Worm (Caenorhabditis elegans) whole organism, L4/young adult: ENCODE data around the gene srw-89.

Experiments used
- W03F9.2 ChIP-seq: fragments of 150-350 bp; optimal IDR thresholded peaks from 2 replicates; lab custom pipeline; 2014; ENCODE audit warnings: missing biosample characterization, missing genetic modification characterization
- dao-5 ChIP-seq: sonication (generic microtip); optimal IDR thresholded peaks from 2 replicates; lab custom pipeline; 2016; ENCODE audit warnings: missing genotype, missing genetic modification characterization, moderate library complexity, missing compliant biosample characterization
- him-1 ChIP-seq: sonication (generic microtip); optimal IDR thresholded peaks from 2 replicates; lab custom pipeline; 2016; ENCODE audit warnings: missing genotype, missing genetic modification reagents, missing genetic modification characterization, missing compliant biosample characterization

srw-89 gene

ce11 chrV:3985104-3985503 lies 31.8 kb upstream of the srw-89 start:
- TF ChIP-seq dao-5 (tag; lab: Kevin White, UChicago): no peak
- TF ChIP-seq him-1 (tag; lab: Kevin White, UChicago): no peak
- no peak for TF ChIP-seq W03F9.2 (tag; lab: Kevin White, UChicago)

ce11 chrV:3987616-3988015 lies 29.3 kb upstream of the srw-89 start, which contains the start of gene nlp-28:
Gene nlp-28 (plus strand): TSS chrV:3987900.
- TF ChIP-seq dao-5 (tag; lab: Kevin White, UChicago) (no peak), him-1 (tag; lab: Kevin White, UChicago) (no peak), W03F9.2 (tag; lab: Kevin White, UChicago) (no peak)

DNA sequence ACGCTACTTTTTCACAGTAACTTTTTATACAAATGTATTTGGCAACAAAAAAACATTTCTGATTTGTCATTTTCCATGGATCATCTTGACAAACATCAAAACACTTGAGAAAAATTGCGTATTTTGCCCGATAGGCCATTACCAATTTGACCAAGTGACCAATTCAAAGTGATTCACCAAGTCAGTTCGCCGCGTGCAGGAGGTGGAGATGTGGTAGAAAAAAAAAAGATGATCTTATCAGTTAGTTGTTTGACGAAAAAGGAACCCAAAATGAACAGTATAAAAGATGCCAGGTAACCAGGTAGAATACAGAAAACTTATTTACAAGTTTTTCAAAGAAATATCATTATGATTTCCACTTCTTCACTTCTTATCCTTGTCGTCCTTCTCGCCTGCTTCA lies 27.8 kb upstream of the srw-89 start, which contains the start of gene nlp-27:
Gene nlp-27 (plus strand): TSS at position 309 of the 400 bp plus-strand sequence.
- TF ChIP-seq him-1 (tag; lab: Kevin White, UChicago) (no peak), W03F9.2 (tag; lab: Kevin White, UChicago) (no peak), dao-5 (tag; lab: Kevin White, UChicago) (no peak)

- TF ChIP-seq him-1 (tag; lab: Kevin White, UChicago): no peak
- no peak for TF ChIP-seq W03F9.2 (tag; lab: Kevin White, UChicago)
- no peak for TF ChIP-seq dao-5 (tag; lab: Kevin White, UChicago)
Observed at ce11 chrV:3992334-3992733, 24.5 kb upstream of the srw-89 start.

ce11 chrV:3994048-3994447 lies 22.8 kb upstream of the srw-89 start, which contains the start of gene K09D9.9:
Gene K09D9.9 (minus strand): TSS chrV:3994148.
- TF ChIP-seq him-1 (tag; lab: Kevin White, UChicago) (no peak), dao-5 (tag; lab: Kevin White, UChicago) (no peak), W03F9.2 (tag; lab: Kevin White, UChicago) (no peak)

- TF ChIP-seq him-1 (tag; lab: Kevin White, UChicago) (no peak), dao-5 (tag; lab: Kevin White, UChicago) (no peak), W03F9.2 (tag; lab: Kevin White, UChicago) (no peak)
Observed at ce11 chrV:3995838-3996237, 21.0 kb upstream of the srw-89 start, which contains the start of gene srx-62. Gene srx-62 (minus strand): TSS chrV:3995938.

ce11 chrV:4004577-4004976 lies 12.3 kb upstream of the srw-89 start:
- no peak for TF ChIP-seq him-1 (tag; lab: Kevin White, UChicago)
- no peak for TF ChIP-seq W03F9.2 (tag; lab: Kevin White, UChicago)
- no peak for TF ChIP-seq dao-5 (tag; lab: Kevin White, UChicago)

- no peak for TF ChIP-seq W03F9.2 (tag; lab: Kevin White, UChicago)
- no peak for TF ChIP-seq dao-5 (tag; lab: Kevin White, UChicago)
- no peak for TF ChIP-seq him-1 (tag; lab: Kevin White, UChicago)
Observed at ce11 chrV:4005219-4005618, 11.7 kb upstream of the srw-89 start, which contains the start of gene srh-8. Gene srh-8 (plus strand): TSS chrV:4005519.

- TF ChIP-seq dao-5 (tag; lab: Kevin White, UChicago): no peak
- no peak for TF ChIP-seq him-1 (tag; lab: Kevin White, UChicago)
- TF ChIP-seq W03F9.2 (tag; lab: Kevin White, UChicago): no peak
Observed at ce11 chrV:4007927-4008326, 9.0 kb upstream of the srw-89 start, which contains the start of gene srh-7. Gene srh-7 (plus strand): TSS chrV:4008227.

- no peak for TF ChIP-seq W03F9.2 (tag; lab: Kevin White, UChicago)
- no peak for TF ChIP-seq him-1 (tag; lab: Kevin White, UChicago)
- no peak for TF ChIP-seq dao-5 (tag; lab: Kevin White, UChicago)
Observed at ce11 chrV:4010170-4010569, 6.7 kb upstream of the srw-89 start, which contains the start of gene srh-4. Gene srh-4 (plus strand): TSS chrV:4010470.

DNA sequence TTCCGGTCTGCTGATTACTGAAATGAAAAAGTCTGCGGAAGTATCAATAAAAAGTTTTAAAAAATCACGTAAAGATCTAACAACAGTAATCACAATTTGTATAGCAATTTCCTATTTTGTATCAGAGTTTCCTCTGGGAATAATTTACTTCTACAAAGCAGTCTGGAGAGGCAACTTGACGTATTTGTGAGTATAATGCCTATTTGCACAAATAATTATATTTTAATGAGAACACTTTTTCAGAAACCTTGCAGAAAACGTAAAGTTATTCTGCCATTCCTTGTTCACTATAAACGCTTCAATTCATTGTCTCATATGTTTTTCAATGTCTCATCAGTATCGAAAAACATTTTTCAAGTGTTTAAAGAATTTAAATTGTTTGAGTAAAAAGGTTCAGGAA lies 1.7 kb downstream of the srw-89 start:
- TF ChIP-seq him-1 (tag; lab: Kevin White, UChicago) (no peak), dao-5 (tag; lab: Kevin White, UChicago) (no peak), W03F9.2 (tag; lab: Kevin White, UChicago) (no peak)

DNA sequence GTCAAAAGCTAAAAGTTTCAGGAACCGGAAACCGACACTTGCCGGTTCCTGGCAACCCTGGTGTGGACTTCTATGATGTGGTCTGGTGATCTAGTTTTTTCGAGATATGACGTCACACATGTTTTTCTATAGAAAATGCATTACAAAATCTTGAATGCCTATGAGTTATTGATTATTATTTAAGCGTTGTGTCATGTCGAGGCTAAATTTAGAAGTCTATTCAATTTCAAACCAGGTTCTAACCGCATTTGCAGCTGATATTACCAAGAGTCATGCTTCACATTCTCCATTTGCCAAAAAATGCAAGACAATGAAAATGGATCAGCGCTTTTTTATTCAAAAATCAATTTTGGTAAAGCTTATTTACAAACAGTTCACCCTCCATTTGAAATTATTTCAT lies 2.3 kb downstream of the srw-89 start, which contains the start of gene K09D9.3:
Gene K09D9.3 (plus strand): TSS at position 301 of the 400 bp plus-strand sequence.
- no peak for TF ChIP-seq him-1 (tag; lab: Kevin White, UChicago)
- TF ChIP-seq dao-5 (tag; lab: Kevin White, UChicago): no peak
- no peak for TF ChIP-seq W03F9.2 (tag; lab: Kevin White, UChicago)

ce11 chrV:4021776-4022175 lies 4.9 kb downstream of the srw-89 start, which contains the start of gene K09D9.14:
Gene K09D9.14 (minus strand): TSS chrV:4021876.
- no peak for TF ChIP-seq him-1 (tag; lab: Kevin White, UChicago)
- no peak for TF ChIP-seq dao-5 (tag; lab: Kevin White, UChicago)
- no peak for TF ChIP-seq W03F9.2 (tag; lab: Kevin White, UChicago)

ce11 chrV:4022309-4022708 lies 5.4 kb downstream of the srw-89 start, which contains the start of gene cyp-35A3:
Gene cyp-35A3 (plus strand): TSS chrV:4022609.
- TF ChIP-seq W03F9.2 (tag; lab: Kevin White, UChicago) (no peak), dao-5 (tag; lab: Kevin White, UChicago) (no peak), him-1 (tag; lab: Kevin White, UChicago) (no peak)
